Worm (Caenorhabditis elegans): Measurements from ENCODE around the gene F39E9.14.

ce11 chrII:3267815-3268214, 22.6 kb downstream of the F39E9.14 start:
- no peak for TF ChIP-seq jun-1 (tag; optimal IDR thresholded peaks at IDR 0.05)
- TF ChIP-seq egl-27 (tag; optimal IDR thresholded peaks at IDR 0.05), result no peak
- no peak for TF ChIP-seq skn-1 (tag; optimal IDR thresholded peaks at IDR 0.05)
- TF ChIP-seq rnt-1 (tag; optimal IDR thresholded peaks at IDR 0.05), result no peak
- TF ChIP-seq swsn-7 (tag; optimal IDR thresholded peaks at IDR 0.05), result no peak
- no peak for TF ChIP-seq lin-13 (GFP tag; optimal IDR thresholded peaks at IDR 0.05)
- no peak for TF ChIP-seq lin-35 (GFP tag; optimal IDR thresholded peaks at IDR 0.05)
- TF ChIP-seq mab-9 (GFP tag; IDR thresholded peaks at IDR 0.05), result no peak
- no peak for TF ChIP-seq mdl-1 (tag; optimal IDR thresholded peaks at IDR 0.05)
- TF ChIP-seq mep-1 (tag; optimal IDR thresholded peaks at IDR 0.05), result no peak
- no peak for TF ChIP-seq elt-3 (tag; optimal IDR thresholded peaks at IDR 0.05)

Measured in whole organism, L1 larva.